Worm (Caenorhabditis elegans): Measurements from ENCODE around the gene sec-20.

DNA sequence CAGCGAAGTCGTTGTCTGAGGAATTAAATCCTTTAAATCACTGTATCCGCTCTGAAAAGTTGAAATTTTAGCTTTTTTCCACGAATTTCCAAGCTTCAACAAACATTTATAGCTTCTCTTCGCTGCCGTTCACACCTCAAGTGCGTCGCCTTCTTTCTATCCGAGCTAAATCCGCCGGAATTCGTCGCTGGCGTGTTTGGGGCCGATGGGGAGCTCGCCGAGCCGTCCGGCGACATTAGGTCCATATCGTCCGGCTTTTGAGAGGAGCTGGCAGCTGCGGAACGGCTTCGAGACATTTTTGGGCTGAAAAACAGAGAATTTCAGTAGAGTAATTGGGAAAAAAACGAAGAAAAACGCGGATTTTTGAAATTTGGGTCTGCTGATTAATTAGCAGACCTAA lies 4.1 kb upstream of the sec-20 start, which contains the start of gene mxl-2:
- TF ChIP-seq ztf-29 (GFP tag; IDR thresholded peaks at IDR 0.05) (no peak), flt-1 (GFP tag; IDR thresholded peaks at IDR 0.05) (no peak), med-1 (GFP tag; optimal IDR thresholded peaks at IDR 0.05; ENCODE audit: insufficient read depth) (no peak), T22C8.4 (GFP tag; IDR thresholded peaks at IDR 0.05) (no peak), ztf-23 (GFP tag; IDR thresholded peaks at IDR 0.05) (no peak), ref-1 (GFP tag; conservative IDR thresholded peaks at IDR 0.05) (no peak), klf-2 (GFP tag; conservative IDR thresholded peaks at IDR 0.05) (no peak), cog-1 (tag; optimal IDR thresholded peaks at IDR 0.05) (no peak)

All from whole organism, midembryonic.